Worm (Caenorhabditis elegans) whole organism, L3 larva: ENCODE results near the gene oac-59.

ENCODE experiments used
- ZK546.5 ChIP-seq: sonication (generic microtip); optimal IDR thresholded peaks from 2 replicates; lab custom pipeline; 2017; ENCODE audit warnings: missing biosample characterization, missing genetic modification characterization
- ceh-16 ChIP-seq: sonication (generic microtip); optimal IDR thresholded peaks from 2 replicates; lab custom pipeline; 2017; ENCODE audit warnings: missing biosample characterization, missing genetic modification characterization
- ceh-28 ChIP-seq: fragments of 150-350 bp; optimal IDR thresholded peaks from 2 replicates; lab custom pipeline; 2014; ENCODE audit warnings: missing biosample characterization, missing genetic modification reagents, missing genetic modification characterization
- ceh-82 ChIP-seq: fragments of 150-350 bp; optimal IDR thresholded peaks from 2 replicates; lab custom pipeline; 2014; ENCODE audit warnings: missing biosample characterization, missing genetic modification characterization
- ceh-9 ChIP-seq: sonication (generic microtip); optimal IDR thresholded peaks from 2 replicates; lab custom pipeline; 2018; ENCODE audit warnings: missing biosample characterization, missing genetic modification characterization
- daf-12 ChIP-seq: fragments of 150-350 bp; optimal IDR thresholded peaks from 2 replicates; lab custom pipeline; 2014; ENCODE audit warnings: missing biosample characterization, missing genetic modification reagents, missing genetic modification characterization
- egl-27 ChIP-seq: sonication (generic microtip); optimal IDR thresholded peaks from 4 replicates; lab custom pipeline; 2017; ENCODE audit warnings: missing biosample characterization, missing genetic modification reagents, missing genetic modification characterization
- egl-5 ChIP-seq: fragments of 150-350 bp; optimal IDR thresholded peaks from 2 replicates; lab custom pipeline; 2017; ENCODE audit warnings: missing biosample characterization, missing genetic modification reagents, missing genetic modification characterization, inconsistent platforms
- elt-1 ChIP-seq: fragments of 150-350 bp; optimal IDR thresholded peaks from 2 replicates; lab custom pipeline; 2014; ENCODE audit warnings: missing biosample characterization, missing genetic modification characterization
- elt-2 ChIP-seq: sonication (generic microtip); optimal IDR thresholded peaks from 2 replicates; lab custom pipeline; 2016; ENCODE audit warnings: missing genetic modification reagents, mild to moderate bottlenecking, missing genetic modification characterization, missing compliant biosample characterization
- elt-3 ChIP-seq, 3 experiments: fragments of 150-350 bp in 1 of 3; sonication (generic microtip) in 2 of 3; optimal IDR thresholded peaks; 2 replicates in 2 of 3; 4 replicates in 1 of 3; lab custom pipeline; 2014 to 2017; ENCODE audit warnings: missing biosample characterization in 3 of 3, missing genetic modification characterization in 3 of 3
- eor-1 ChIP-seq, 2 experiments: fragments of 150-350 bp; optimal IDR thresholded peaks; 2 replicates each; lab custom pipeline; 2014 to 2018; ENCODE audit warnings: missing biosample characterization in 2 of 2, missing genetic modification characterization in 2 of 2
- fkh-10 ChIP-seq: sonication (generic microtip); optimal IDR thresholded peaks from 2 replicates; lab custom pipeline; 2017; ENCODE audit warnings: missing biosample characterization, missing genetic modification reagents, missing genetic modification characterization
- fkh-2 ChIP-seq: fragments of 150-350 bp; optimal IDR thresholded peaks from 2 replicates; lab custom pipeline; 2014; ENCODE audit warnings: missing biosample characterization, missing genetic modification reagents, missing genetic modification characterization
- fos-1 ChIP-seq: fragments of 150-350 bp; optimal IDR thresholded peaks from 2 replicates; lab custom pipeline; 2014; ENCODE audit warnings: missing biosample characterization, missing genetic modification characterization
- hmg-11 ChIP-seq: sonication (generic microtip); optimal IDR thresholded peaks from 2 replicates; lab custom pipeline; 2016; ENCODE audit warnings: missing genetic modification characterization, missing compliant biosample characterization
- jun-1 ChIP-seq: fragments of 150-350 bp; optimal IDR thresholded peaks from 2 replicates; lab custom pipeline; 2014; ENCODE audit warnings: missing biosample characterization, missing genetic modification reagents, missing genetic modification characterization
- lin-15B ChIP-seq: fragments of 150-350 bp; optimal IDR thresholded peaks from 2 replicates; lab custom pipeline; 2014; ENCODE audit warnings: missing biosample characterization, missing genetic modification characterization
- lin-39 ChIP-seq: fragments of 150-350 bp; optimal IDR thresholded peaks from 2 replicates; lab custom pipeline; 2018; ENCODE audit warnings: missing biosample characterization, missing genetic modification reagents, missing genetic modification characterization
- lsy-12 ChIP-seq: sonication (generic microtip); optimal IDR thresholded peaks from 2 replicates; lab custom pipeline; 2016; ENCODE audit warnings: mild to moderate bottlenecking, missing genetic modification characterization, missing compliant biosample characterization
- nfya-1 ChIP-seq: sonication (generic microtip); optimal IDR thresholded peaks from 2 replicates; lab custom pipeline; 2017; ENCODE audit warnings: missing genetic modification characterization, mild to moderate bottlenecking, missing compliant biosample characterization, antibody characterized with exemption, moderate library complexity; ENCODE audit not compliant: insufficient read depth
- nhr-12 ChIP-seq: fragments of 150-350 bp; optimal IDR thresholded peaks from 2 replicates; lab custom pipeline; 2014; ENCODE audit warnings: missing biosample characterization, missing genetic modification characterization
- nhr-23 ChIP-seq: fragments of 150-350 bp; optimal IDR thresholded peaks from 2 replicates; lab custom pipeline; 2014; ENCODE audit warnings: missing biosample characterization, missing genetic modification reagents, missing genetic modification characterization
- nhr-237 ChIP-seq: fragments of 150-350 bp; optimal IDR thresholded peaks from 2 replicates; lab custom pipeline; 2014; ENCODE audit warnings: missing biosample characterization, missing genetic modification characterization
- nhr-43 ChIP-seq: sonication (generic microtip); optimal IDR thresholded peaks from 2 replicates; lab custom pipeline; 2016; ENCODE audit warnings: mild to moderate bottlenecking, missing genetic modification characterization, missing compliant biosample characterization; ENCODE audit not compliant: poor library complexity, severe bottlenecking
- nhr-67 ChIP-seq: fragments of 150-350 bp; optimal IDR thresholded peaks from 2 replicates; lab custom pipeline; 2014; ENCODE audit warnings: missing biosample characterization, missing genetic modification characterization
- nhr-77 ChIP-seq: fragments of 150-350 bp; optimal IDR thresholded peaks from 2 replicates; lab custom pipeline; 2014; ENCODE audit warnings: missing biosample characterization, missing genetic modification characterization
- pha-4 ChIP-seq: fragments of 150-350 bp; optimal IDR thresholded peaks from 2 replicates; lab custom pipeline; 2014; ENCODE audit warnings: missing biosample characterization, missing genetic modification reagents, missing genetic modification characterization
- pqm-1 ChIP-seq: fragments of 150-350 bp; optimal IDR thresholded peaks from 2 replicates; lab custom pipeline; 2017; ENCODE audit warnings: missing biosample characterization, missing genetic modification characterization, inconsistent platforms
- skn-1 ChIP-seq: fragments of 150-350 bp; optimal IDR thresholded peaks from 2 replicates; lab custom pipeline; 2014; ENCODE audit warnings: missing biosample characterization, missing genetic modification characterization
- snpc-4 ChIP-seq: fragments of 150-350 bp; optimal IDR thresholded peaks from 2 replicates; lab custom pipeline; 2014; ENCODE audit warnings: missing biosample characterization, missing genetic modification characterization
- tbx-2 ChIP-seq: sonication (generic microtip); optimal IDR thresholded peaks from 2 replicates; lab custom pipeline; 2016; ENCODE audit warnings: mild to moderate bottlenecking, missing genetic modification characterization, missing compliant biosample characterization
- unc-39 ChIP-seq: sonication (generic microtip); optimal IDR thresholded peaks from 4 replicates; lab custom pipeline; 2017; ENCODE audit warnings: missing biosample characterization, missing genetic modification characterization
- unc-62 ChIP-seq: fragments of 150-350 bp; sonication (generic microtip); optimal IDR thresholded peaks from 4 replicates; lab custom pipeline; 2014; ENCODE audit warnings: missing biosample characterization, missing genetic modification reagents, missing genetic modification characterization
- zag-1 ChIP-seq: fragments of 150-350 bp; optimal IDR thresholded peaks from 2 replicates; lab custom pipeline; 2014; ENCODE audit warnings: missing biosample characterization, missing genetic modification characterization
- ztf-11 ChIP-seq: fragments of 150-350 bp; optimal IDR thresholded peaks from 2 replicates; lab custom pipeline; 2014; ENCODE audit warnings: missing biosample characterization, missing genetic modification characterization
- ztf-4 ChIP-seq: fragments of 150-350 bp; optimal IDR thresholded peaks from 2 replicates; lab custom pipeline; 2014; ENCODE audit warnings: missing biosample characterization, missing genetic modification characterization

The oac-59 gene

ce11 chrIV:12282157-12282789, 18.8 kb downstream of the oac-59 start, which contains the start of the genes C42C1.12 and C42C1.19:
C42C1.12 (minus strand) TSS chrIV:12282207.
C42C1.19 (plus strand) TSS chrIV:12282739.
- TF ChIP-seq elt-2 (tag; lab: Kevin White, UChicago), result peak; percentile 14
- no peak for TF ChIP-seq ZK546.5
- no peak for TF ChIP-seq egl-5
- peak; percentile 33 for TF ChIP-seq lin-15B (tag; lab: Kevin White, UChicago)
- TF ChIP-seq hmg-11 (tag; lab: Kevin White, UChicago), result peak; percentile 57
- peak; percentile 49 for TF ChIP-seq pha-4

DNA sequence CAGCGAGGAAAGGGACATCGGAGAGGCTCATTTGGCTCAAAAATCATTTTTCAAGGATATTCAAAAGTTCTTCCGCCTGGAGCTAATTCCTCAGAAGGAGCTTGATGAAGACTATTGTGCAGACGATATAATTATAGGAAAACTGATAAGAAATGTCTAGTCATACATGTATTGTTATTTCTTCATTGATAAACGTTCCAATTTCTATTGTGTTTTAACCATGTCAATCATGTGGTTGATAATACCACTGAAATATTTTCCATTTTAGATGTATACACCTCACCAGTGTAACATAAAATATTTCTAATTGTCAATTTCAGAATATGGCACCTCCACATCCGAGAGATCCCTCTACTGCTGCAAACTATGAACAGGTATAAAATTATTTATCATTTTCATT, 21.7 kb downstream of the oac-59 start, which contains the start of gene ltah-1.1:
ltah-1.1 (plus strand) TSS at position 283 of the 400 bp plus-strand sequence.
- no peak for TF ChIP-seq jun-1 (tag; lab: Kevin White, UChicago)
- TF ChIP-seq elt-2 (tag; lab: Kevin White, UChicago), result peak; percentile 54

ce11 chrIV:12278507-12278906, 22.6 kb downstream of the oac-59 start, which contains the start of the genes tag-335 and vkmt-1:
tag-335 (minus strand) TSS chrIV:12278594.
vkmt-1 (plus strand) TSS chrIV:12278725.
- TF ChIP-seq tbx-2 (tag; lab: Kevin White, UChicago) (no peak), lin-15B (tag; lab: Kevin White, UChicago) (peak; percentile 44), nhr-12 (tag; lab: Kevin White, UChicago) (no peak), nhr-77 (tag; lab: Kevin White, UChicago) (no peak), nfya-1 (tag; lab: Kevin White, UChicago) (peak; percentile 35), lin-39 (tag; lab: Kevin White, UChicago) (no peak), daf-12 (tag; lab: Kevin White, UChicago) (no peak), egl-5 (no peak), eor-1 (tag; optimal IDR thresholded peaks at IDR 0.05; lab: Kevin White, UChicago) (no peak), ceh-9 (no peak), nhr-237 (tag; lab: Kevin White, UChicago) (no peak), skn-1 (tag; lab: Kevin White, UChicago) (no peak), ztf-4 (tag; lab: Kevin White, UChicago) (no peak), egl-27 (no peak), elt-1 (tag; lab: Kevin White, UChicago) (no peak), nhr-67 (no peak), nhr-23 (peak; percentile 1), zag-1 (no peak), elt-3 (tag; optimal IDR thresholded peaks at IDR 0.05; lab: Kevin White, UChicago) (no peak), unc-39 (no peak), ceh-16 (tag; lab: Kevin White, UChicago) (no peak), ztf-11 (no peak), nhr-43 (tag; lab: Kevin White, UChicago) (peak; percentile 28), fkh-2 (tag; lab: Kevin White, UChicago) (no peak), lsy-12 (tag; lab: Kevin White, UChicago) (no peak), ceh-28 (no peak), pqm-1 (no peak), unc-62 (GFP tag; lab: Kevin White, UChicago) (no peak)

- no peak for TF ChIP-seq fos-1 (tag; lab: Kevin White, UChicago)
- no peak for TF ChIP-seq nfya-1 (tag; lab: Kevin White, UChicago)
- TF ChIP-seq unc-39, result no peak
- no peak for TF ChIP-seq ceh-82 (tag; lab: Kevin White, UChicago)
- no peak for TF ChIP-seq elt-3 (tag; optimal IDR thresholded peaks at IDR 0.05; lab: Kevin White, UChicago)
- no peak for TF ChIP-seq fkh-10 (GFP tag; lab: Kevin White, UChicago)
- no peak for TF ChIP-seq nhr-43 (tag; lab: Kevin White, UChicago)
- TF ChIP-seq tbx-2 (tag; lab: Kevin White, UChicago), result no peak
- TF ChIP-seq lin-15B (tag; lab: Kevin White, UChicago), result no peak
- no peak for TF ChIP-seq egl-5
- no peak for TF ChIP-seq ceh-28
- no peak for TF ChIP-seq snpc-4
Observed at ce11 chrIV:12275892-12276291, 25.2 kb downstream of the oac-59 start, which contains the start of gene vps-8. vps-8 (minus strand) TSS chrIV:12275992.
